Worm (Caenorhabditis elegans): ENCODE results near the gene F41B5.1.

Gene F41B5.1

DNA sequence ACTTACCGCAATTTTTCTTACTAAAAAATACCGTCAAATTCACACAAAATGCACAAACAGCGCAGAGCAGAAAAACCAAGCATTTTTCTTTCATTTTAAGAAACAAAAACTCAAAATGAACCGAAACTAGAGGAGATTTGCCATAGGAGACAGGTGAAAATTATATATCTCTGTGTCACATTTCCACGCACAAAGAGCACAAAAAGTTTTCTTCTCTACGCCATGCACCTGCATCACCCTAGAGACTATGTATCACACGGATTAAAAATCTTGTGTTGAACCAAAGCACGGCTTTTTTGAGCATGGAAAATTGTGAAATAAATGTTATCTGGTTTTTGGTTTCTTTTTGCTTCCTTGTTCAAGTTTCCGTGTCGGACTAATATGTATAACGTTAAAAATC is 48.4 kb downstream of the F41B5.1 start, which contains the start of gene irld-15:
TSS of gene irld-15 (minus strand) at position 101 of the 400 bp plus-strand sequence.
- TF ChIP-seq ceh-13 (GFP tag; optimal IDR thresholded peaks at IDR 0.05), result no peak

All from whole organism, early embryonic.